Fruit fly (Drosophila melanogaster) whole organism, prepupa: ENCODE data around the gene dj-1beta.
A peak's percentile ranks its signal among the peaks of the same experiment; 100 is the strongest.

Experiments
- CG10669 ChIP-seq: fragments of 200-800 bp; sonication (Bioruptor generic); optimal IDR thresholded peaks from 3 replicates; lab custom pipeline; 2018; ENCODE audit warnings: missing biosample characterization, mild to moderate bottlenecking, missing genetic modification characterization, moderate library complexity
- CG11294 ChIP-seq: fragments of 200-800 bp; sonication (Bioruptor generic); IDR thresholded peaks from 2 replicates; pipeline ENCODE4 v1.3.6; 2022; ENCODE audit warnings: missing biosample characterization, missing genetic modification characterization
- CG1621 ChIP-seq: fragments of 200-800 bp; sonication (Bioruptor generic); optimal IDR thresholded peaks from 3 replicates; lab custom pipeline; 2018; ENCODE audit warnings: missing biosample characterization, mild to moderate bottlenecking, missing genetic modification characterization
- CG3032 ChIP-seq: fragments of 200-800 bp; optimal IDR thresholded peaks from 2 replicates; lab custom pipeline; 2019; ENCODE audit warnings: missing biosample characterization, mild to moderate bottlenecking, missing genetic modification characterization, moderate library complexity
- CG31627 ChIP-seq: fragments of 200-800 bp; sonication (Bioruptor generic); optimal IDR thresholded peaks from 3 replicates; lab custom pipeline; 2016; ENCODE audit warnings: missing biosample characterization, missing genetic modification characterization
- CG32006 ChIP-seq: fragments of 200-800 bp; sonication (Bioruptor generic); optimal IDR thresholded peaks from 3 replicates; lab custom pipeline; 2017; ENCODE audit warnings: missing biosample characterization, mild to moderate bottlenecking, missing genetic modification characterization
- CG34406 ChIP-seq: fragments of 200-800 bp; sonication (Bioruptor generic); optimal IDR thresholded peaks from 3 replicates; lab custom pipeline; 2016; ENCODE audit warnings: missing biosample characterization, missing genetic modification characterization
- CG3919 ChIP-seq: fragments of 200-800 bp; sonication (Bioruptor generic); optimal IDR thresholded peaks from 3 replicates; lab custom pipeline; 2016; ENCODE audit warnings: missing biosample characterization, missing genetic modification characterization
- CG6163 ChIP-seq: fragments of 200-800 bp; sonication (Bioruptor generic); IDR thresholded peaks from 3 replicates; pipeline ENCODE4 v1.3.6; 2022; ENCODE audit warnings: missing biosample characterization, missing genetic modification characterization
- CG6276 ChIP-seq: fragments of 200-800 bp; sonication (Bioruptor generic); optimal IDR thresholded peaks from 2 replicates; lab custom pipeline; 2017; ENCODE audit warnings: missing biosample characterization, mild to moderate bottlenecking, missing genetic modification characterization
- CG6792 ChIP-seq: fragments of 200-800 bp; sonication (Bioruptor generic); optimal IDR thresholded peaks from 3 replicates; lab custom pipeline; 2016; ENCODE audit warnings: missing biosample characterization, missing genetic modification characterization
- CG6808 ChIP-seq: fragments of 200-800 bp; sonication (Bioruptor generic); optimal IDR thresholded peaks from 3 replicates; lab custom pipeline; 2017; ENCODE audit warnings: missing biosample characterization, missing genetic modification characterization, mild to moderate bottlenecking, moderate library complexity, missing genetic modification reagents
- CG6854 ChIP-seq: fragments of 200-800 bp; sonication (Bioruptor generic); optimal IDR thresholded peaks from 2 replicates; lab custom pipeline; 2017; ENCODE audit warnings: missing biosample characterization, mild to moderate bottlenecking, missing genetic modification characterization
- CG7368 ChIP-seq: fragments of 200-800 bp; sonication (Bioruptor generic); optimal IDR thresholded peaks from 3 replicates; lab custom pipeline; 2016; ENCODE audit warnings: missing biosample characterization, missing genetic modification characterization
- CG8119 ChIP-seq: fragments of 200-800 bp; sonication (Bioruptor generic); IDR thresholded peaks from 3 replicates; pipeline ENCODE4 v1.3.6; 2022; ENCODE audit warnings: missing biosample characterization, missing genetic modification characterization
- CG8319 ChIP-seq: fragments of 200-800 bp; sonication (Bioruptor generic); optimal IDR thresholded peaks from 3 replicates; lab custom pipeline; 2016; ENCODE audit warnings: missing biosample characterization, missing genetic modification characterization
- CG9139 ChIP-seq: fragments of 200-800 bp; sonication (Bioruptor generic); optimal IDR thresholded peaks from 3 replicates; lab custom pipeline; 2017; ENCODE audit warnings: missing biosample characterization, mild to moderate bottlenecking, missing genetic modification characterization
- Eip75B ChIP-seq: fragments of 200-800 bp; sonication (Bioruptor generic); optimal IDR thresholded peaks from 3 replicates; lab custom pipeline; 2016; ENCODE audit warnings: missing biosample characterization, missing genetic modification characterization
- Eip78C ChIP-seq: fragments of 200-800 bp; sonication (Bioruptor generic); peaks from one replicate; lab custom pipeline; 2016; ENCODE audit warnings: missing biosample characterization, missing genetic modification characterization
- Ets21C ChIP-seq: fragments of 200-800 bp; sonication (Bioruptor generic); optimal IDR thresholded peaks from 3 replicates; lab custom pipeline; 2016; ENCODE audit warnings: missing biosample characterization, missing genetic modification characterization
- Hr39 ChIP-seq: fragments of 200-800 bp; sonication (Bioruptor generic); optimal IDR thresholded peaks from 2 replicates; lab custom pipeline; 2016; ENCODE audit warnings: missing biosample characterization, missing genetic modification characterization
- Hr4 ChIP-seq: fragments of 200-800 bp; sonication (Bioruptor generic); optimal IDR thresholded peaks from 3 replicates; lab custom pipeline; 2016; ENCODE audit warnings: missing biosample characterization, missing genetic modification characterization
- Lpt ChIP-seq: fragments of 200-800 bp; sonication (Bioruptor generic); optimal IDR thresholded peaks from 3 replicates; lab custom pipeline; 2016; ENCODE audit warnings: missing biosample characterization, missing genetic modification characterization
- Met ChIP-seq: fragments of 200-800 bp; sonication (Bioruptor generic); optimal IDR thresholded peaks from 3 replicates; lab custom pipeline; 2016; ENCODE audit warnings: missing biosample characterization, missing genetic modification characterization
- Smox ChIP-seq: fragments of 200-800 bp; sonication (Bioruptor generic); optimal IDR thresholded peaks from 3 replicates; lab custom pipeline; 2016; ENCODE audit warnings: missing biosample characterization, missing genetic modification characterization
- Sox102F ChIP-seq: fragments of 200-800 bp; sonication (Bioruptor generic); optimal IDR thresholded peaks from 2 replicates; lab custom pipeline; 2016; ENCODE audit warnings: missing biosample characterization, mild to moderate bottlenecking, missing genetic modification characterization
- Sox14 ChIP-seq: fragments of 200-800 bp; sonication (Bioruptor generic); optimal IDR thresholded peaks from 3 replicates; lab custom pipeline; 2016; ENCODE audit warnings: missing biosample characterization, missing genetic modification characterization
- Sox15 ChIP-seq: fragments of 200-800 bp; sonication (Bioruptor generic); optimal IDR thresholded peaks from 3 replicates; lab custom pipeline; 2016; ENCODE audit warnings: missing biosample characterization, missing genetic modification characterization
- cyc ChIP-seq: fragments of 200-800 bp; sonication (Bioruptor generic); optimal IDR thresholded peaks from 3 replicates; lab custom pipeline; 2016; ENCODE audit warnings: missing biosample characterization, missing genetic modification characterization
- dsx ChIP-seq: fragments of 200-800 bp; optimal IDR thresholded peaks from 3 replicates; lab custom pipeline; 2019; ENCODE audit warnings: missing biosample characterization, mild to moderate bottlenecking, missing genetic modification characterization, moderate library complexity; ENCODE audit not compliant: poor library complexity, severe bottlenecking
- eg ChIP-seq: fragments of 200-800 bp; sonication (Bioruptor generic); IDR thresholded peaks from 3 replicates; pipeline ENCODE4 v1.3.6; 2022; ENCODE audit warnings: missing biosample characterization, missing genetic modification characterization
- esn ChIP-seq: fragments of 200-800 bp; sonication (Bioruptor generic); optimal IDR thresholded peaks from 2 replicates; lab custom pipeline; 2016; ENCODE audit warnings: missing biosample characterization, mild to moderate bottlenecking, missing genetic modification characterization, moderate library complexity
- fd59A ChIP-seq: fragments of 200-800 bp; sonication (Bioruptor generic); optimal IDR thresholded peaks from 2 replicates; lab custom pipeline; 2017; ENCODE audit warnings: missing biosample characterization, mild to moderate bottlenecking, missing genetic modification characterization, missing genetic modification reagents
- fd85E ChIP-seq: fragments of 200-800 bp; sonication (Bioruptor generic); optimal IDR thresholded peaks from 3 replicates; lab custom pipeline; 2016; ENCODE audit warnings: missing biosample characterization, missing genetic modification characterization
- fkh ChIP-seq: fragments of 200-800 bp; sonication (Bioruptor generic); optimal IDR thresholded peaks from 3 replicates; lab custom pipeline; 2017; ENCODE audit warnings: missing biosample characterization, mild to moderate bottlenecking, missing genetic modification characterization, moderate library complexity
- net ChIP-seq: fragments of 200-800 bp; sonication (Bioruptor generic); optimal IDR thresholded peaks from 3 replicates; lab custom pipeline; 2016; ENCODE audit warnings: missing biosample characterization, missing genetic modification characterization
- pdm3 ChIP-seq: fragments of 200-800 bp; sonication (Bioruptor generic); optimal IDR thresholded peaks from 3 replicates; lab custom pipeline; 2016; ENCODE audit warnings: missing biosample characterization, missing genetic modification characterization
- salr ChIP-seq, 2 experiments: fragments of 200-800 bp; sonication (Bioruptor generic); optimal IDR thresholded peaks; 3 replicates each; lab custom pipeline; 2016 to 2018; ENCODE audit warnings: missing biosample characterization in 2 of 2, missing genetic modification characterization in 2 of 2, mild to moderate bottlenecking in 1 of 2
- ss ChIP-seq, 2 experiments: fragments of 200-800 bp; sonication (Bioruptor generic); optimal IDR thresholded peaks; 2 replicates in 1 of 2; 3 replicates in 1 of 2; lab custom pipeline; 2017 to 2018; ENCODE audit warnings: mild to moderate bottlenecking in 2 of 2, missing biosample characterization in 2 of 2, missing genetic modification characterization in 2 of 2, moderate library complexity in 1 of 2
- svp ChIP-seq: fragments of 200-800 bp; sonication (Bioruptor generic); peaks from one replicate; lab custom pipeline; 2016; ENCODE audit warnings: missing biosample characterization, missing genetic modification characterization

Gene dj-1beta

dm6 chr3R:30843709-30844108 lies 36.8 kb downstream of the dj-1beta start (continued):
- no peak for TF ChIP-seq CG6808 (GFP tag; lab: Kevin White, UChicago)
- TF ChIP-seq ss (GFP tag; optimal IDR thresholded peaks at IDR 0.05; lab: Kevin White, UChicago), result peak in 1 of 2 experiments; percentile 45
- no peak for TF ChIP-seq CG7368 (GFP tag; lab: Kevin White, UChicago)
- no peak for TF ChIP-seq CG32006 (GFP tag; lab: Kevin White, UChicago)
- peak; percentile 56 for TF ChIP-seq Sox102F (GFP tag; lab: Kevin White, UChicago)
- TF ChIP-seq cyc (GFP tag; lab: Kevin White, UChicago), result peak; percentile 53
- TF ChIP-seq Lpt (GFP tag; lab: Kevin White, UChicago), result no peak
- TF ChIP-seq svp (GFP tag; lab: Kevin White, UChicago), result peak; percentile 93
- TF ChIP-seq CG3919, result peak; percentile 50
- TF ChIP-seq CG6163, result 0 out of 3 replicates have a peak, but pooled peaks have one; percentile 42
- peak; percentile 47 for TF ChIP-seq pdm3 (GFP tag; lab: Kevin White, UChicago)
- peak; percentile 3 for TF ChIP-seq fd59A (GFP tag; lab: Kevin White, UChicago)
- peak in 1 of 2 experiments; percentile 27 for TF ChIP-seq salr (GFP tag; optimal IDR thresholded peaks at IDR 0.05; lab: Kevin White, UChicago)
- no peak for TF ChIP-seq CG8119 (GFP tag; lab: Robert Waterston, UW)
- peak; percentile 8 for TF ChIP-seq CG34406 (GFP tag; lab: Kevin White, UChicago)
- TF ChIP-seq Eip78C (GFP tag; lab: Kevin White, UChicago), result peak; percentile 86
- TF ChIP-seq CG31627 (GFP tag; lab: Kevin White, UChicago), result peak; percentile 65
- peak; percentile 64 for TF ChIP-seq CG10669 (GFP tag; lab: Kevin White, UChicago)
- peak; percentile 43 for TF ChIP-seq CG6792
- TF ChIP-seq CG6854 (GFP tag; lab: Kevin White, UChicago), result no peak
- TF ChIP-seq Smox (GFP tag; lab: Kevin White, UChicago), result peak; percentile 77
- TF ChIP-seq CG3032 (tag; lab: Kevin White, UChicago), result peak; percentile 60
- TF ChIP-seq Eip75B (GFP tag; lab: Kevin White, UChicago), result peak; percentile 39
- TF ChIP-seq CG8319, result no peak
- TF ChIP-seq esn, result peak; percentile 78
- TF ChIP-seq fd85E, result no peak
- TF ChIP-seq Hr4 (GFP tag; lab: Kevin White, UChicago), result no peak
- no peak for TF ChIP-seq fkh
- TF ChIP-seq Sox14 (GFP tag; lab: Kevin White, UChicago), result no peak
- TF ChIP-seq CG11294 (GFP tag; lab: Robert Waterston, UW), result no peak
- no peak for TF ChIP-seq CG1621 (tag; lab: Kevin White, UChicago)
- no peak for TF ChIP-seq CG6276 (GFP tag; lab: Kevin White, UChicago)
- TF ChIP-seq eg (GFP tag; lab: Robert Waterston, UW), result no peak
- peak; percentile 41 for TF ChIP-seq Sox15
- peak; percentile 81 for TF ChIP-seq Met (GFP tag; lab: Kevin White, UChicago)
- TF ChIP-seq Ets21C (GFP tag; lab: Kevin White, UChicago), result peak; percentile 58

dm6 chr3R:30844436-30844835 lies 37.5 kb downstream of the dj-1beta start:
- TF ChIP-seq CG6276 (GFP tag; lab: Kevin White, UChicago) (no peak), CG3919 (no peak), Hr39 (GFP tag; lab: Kevin White, UChicago) (no peak), net (no peak), dsx (peak; percentile 92), CG9139 (GFP tag; lab: Kevin White, UChicago) (no peak)
